Worm (Caenorhabditis elegans) whole organism, young adult: ENCODE data around the gene pgp-6.

Experiments
- B0019.2 ChIP-seq: fragments of 200-800 bp; sonication (Bioruptor generic); conservative IDR thresholded peaks from 2 replicates; pipeline ENCODE4 v1.3.6; 2022; ENCODE audit warnings: missing genetic modification reagents, missing genetic modification characterization, missing compliant biosample characterization
- Y67H2A.10 ChIP-seq: fragments of 200-800 bp; sonication (Bioruptor generic); conservative IDR thresholded peaks from 2 replicates; pipeline ENCODE4 v1.3.6; 2022; ENCODE audit warnings: missing genetic modification reagents, missing genetic modification characterization, missing compliant biosample characterization
- attf-5 ChIP-seq: fragments of 200-800 bp; sonication (Bioruptor generic); optimal IDR thresholded peaks from 2 replicates; lab custom pipeline; 2018; ENCODE audit warnings: mild to moderate bottlenecking, missing genetic modification characterization, missing compliant biosample characterization
- ets-4 ChIP-seq: fragments of 200-800 bp; sonication (Bioruptor generic); optimal IDR thresholded peaks from 2 replicates; lab custom pipeline; 2018; ENCODE audit warnings: mild to moderate bottlenecking, missing genetic modification characterization, missing compliant biosample characterization
- mcd-1 ChIP-seq: fragments of 200-800 bp; sonication (Bioruptor generic); IDR thresholded peaks from 2 replicates; pipeline ENCODE4 v1.3.6; 2022; ENCODE audit warnings: missing genetic modification reagents, missing genetic modification characterization, missing compliant biosample characterization
- ztf-18 ChIP-seq: sonication (generic microtip); optimal IDR thresholded peaks from 2 replicates; lab custom pipeline; 2016; ENCODE audit warnings: missing genotype, mild to moderate bottlenecking, missing genetic modification characterization, missing compliant biosample characterization

DNA sequence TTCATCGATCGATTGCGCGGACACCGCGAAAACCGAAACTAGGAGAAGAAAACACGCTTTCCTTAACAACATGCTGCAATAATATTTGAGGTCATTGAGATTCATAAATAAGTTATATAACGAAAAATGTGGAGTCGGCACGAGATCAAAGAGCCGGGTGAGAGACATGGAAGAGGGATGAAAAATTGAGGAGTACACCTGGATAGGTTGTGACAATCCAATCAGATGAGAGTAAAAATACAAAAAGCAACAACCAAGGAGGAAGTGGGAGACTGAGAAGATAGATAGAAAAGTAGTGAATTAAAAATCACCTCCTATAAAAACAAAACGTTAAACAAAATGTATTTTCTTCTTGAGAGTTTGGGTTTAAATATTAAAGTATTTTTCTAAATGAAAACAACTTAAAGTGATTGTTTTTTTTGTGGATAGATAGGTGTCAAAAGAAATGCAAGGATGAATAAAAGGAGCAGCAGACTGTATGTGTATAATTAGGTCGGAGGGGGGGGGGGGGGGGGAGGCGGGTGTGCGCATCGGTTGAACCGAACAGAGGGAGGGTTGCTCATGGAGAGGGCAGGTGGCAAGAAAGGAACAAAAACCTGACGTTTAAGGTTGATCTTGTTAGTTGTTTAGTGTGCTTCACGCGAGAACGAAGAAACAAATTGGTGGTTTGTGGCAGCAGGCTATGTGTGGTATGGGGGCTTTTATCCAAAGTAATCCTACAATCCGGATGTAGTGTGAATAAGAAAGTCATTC is 32.4 kb downstream of the pgp-6 start, which contains the start of gene C05A9.2:
- TF ChIP-seq B0019.2 (GFP tag; lab: Robert Waterston, UW) (no peak), ets-4 (no peak), Y67H2A.10 (GFP tag; lab: Robert Waterston, UW) (no peak), mcd-1 (GFP tag; lab: Robert Waterston, UW) (no peak), ztf-18 (tag; lab: Kevin White, UChicago) (no peak), attf-5 (GFP tag; lab: Kevin White, UChicago) (no peak)
